Worm (Caenorhabditis elegans) whole organism, midembryonic: ENCODE measurements around the gene tebp-2.

Experiments
- T22C8.4 ChIP-seq: fragments of 200-800 bp; sonication (Bioruptor generic); IDR thresholded peaks from 2 replicates; pipeline ENCODE4 v1.3.6; 2022; ENCODE audit warnings: missing genetic modification characterization, missing compliant biosample characterization
- cog-1 ChIP-seq: sonication (generic microtip); optimal IDR thresholded peaks from 2 replicates; lab custom pipeline; 2016; ENCODE audit warnings: missing genetic modification characterization, missing compliant biosample characterization
- flt-1 ChIP-seq: fragments of 200-800 bp; sonication (Bioruptor generic); IDR thresholded peaks from 2 replicates; pipeline ENCODE4 v1.3.6; 2022; ENCODE audit warnings: missing genetic modification characterization, missing compliant biosample characterization
- klf-2 ChIP-seq: fragments of 200-800 bp; sonication (Bioruptor generic); conservative IDR thresholded peaks from 2 replicates; pipeline ENCODE4 v1.3.6; 2022; ENCODE audit warnings: missing genetic modification reagents, missing genetic modification characterization, missing compliant biosample characterization
- med-1 ChIP-seq: sonication (generic microtip); optimal IDR thresholded peaks from 2 replicates; lab custom pipeline; 2017; ENCODE audit warnings: missing genetic modification characterization, mild to moderate bottlenecking, missing compliant biosample characterization, antibody characterized with exemption, missing genetic modification reagents; ENCODE audit not compliant: insufficient read depth
- ref-1 ChIP-seq: fragments of 200-800 bp; sonication (Bioruptor generic); conservative IDR thresholded peaks from 2 replicates; pipeline ENCODE4 v1.3.6; 2022; ENCODE audit warnings: missing genetic modification reagents, missing genetic modification characterization, missing compliant biosample characterization
- tab-1 ChIP-seq: fragments of 200-800 bp; sonication (Bioruptor generic); IDR thresholded peaks from 2 replicates; pipeline ENCODE4 v1.3.6; 2022; ENCODE audit warnings: missing genetic modification characterization, missing compliant biosample characterization
- ztf-23 ChIP-seq: fragments of 200-800 bp; sonication (Bioruptor generic); IDR thresholded peaks from 2 replicates; pipeline ENCODE4 v1.3.6; 2022; ENCODE audit warnings: missing genetic modification reagents, missing genetic modification characterization, missing compliant biosample characterization
- ztf-29 ChIP-seq: fragments of 200-800 bp; sonication (Bioruptor generic); IDR thresholded peaks from 2 replicates; pipeline ENCODE4 v1.3.6; 2022; ENCODE audit warnings: missing genetic modification reagents, missing genetic modification characterization, missing compliant biosample characterization

The tebp-2 gene

ce11 chrIV:5574033-5574432, 32.6 kb downstream of the tebp-2 start, which contains the start of gene T12E12.6:
Gene T12E12.6 (minus strand): TSS chrIV:5574133.
- TF ChIP-seq ref-1 (GFP tag; lab: Robert Waterston, UW) (no peak), med-1 (GFP tag; lab: Kevin White, UChicago) (no peak), ztf-29 (GFP tag; lab: Robert Waterston, UW) (no peak), cog-1 (tag; lab: Kevin White, UChicago) (no peak), tab-1 (GFP tag; lab: Robert Waterston, UW) (no peak), ztf-23 (GFP tag; lab: Robert Waterston, UW) (no peak), flt-1 (GFP tag; lab: Robert Waterston, UW) (no peak), klf-2 (GFP tag; lab: Robert Waterston, UW) (no peak), T22C8.4 (GFP tag; lab: Robert Waterston, UW) (no peak)

DNA sequence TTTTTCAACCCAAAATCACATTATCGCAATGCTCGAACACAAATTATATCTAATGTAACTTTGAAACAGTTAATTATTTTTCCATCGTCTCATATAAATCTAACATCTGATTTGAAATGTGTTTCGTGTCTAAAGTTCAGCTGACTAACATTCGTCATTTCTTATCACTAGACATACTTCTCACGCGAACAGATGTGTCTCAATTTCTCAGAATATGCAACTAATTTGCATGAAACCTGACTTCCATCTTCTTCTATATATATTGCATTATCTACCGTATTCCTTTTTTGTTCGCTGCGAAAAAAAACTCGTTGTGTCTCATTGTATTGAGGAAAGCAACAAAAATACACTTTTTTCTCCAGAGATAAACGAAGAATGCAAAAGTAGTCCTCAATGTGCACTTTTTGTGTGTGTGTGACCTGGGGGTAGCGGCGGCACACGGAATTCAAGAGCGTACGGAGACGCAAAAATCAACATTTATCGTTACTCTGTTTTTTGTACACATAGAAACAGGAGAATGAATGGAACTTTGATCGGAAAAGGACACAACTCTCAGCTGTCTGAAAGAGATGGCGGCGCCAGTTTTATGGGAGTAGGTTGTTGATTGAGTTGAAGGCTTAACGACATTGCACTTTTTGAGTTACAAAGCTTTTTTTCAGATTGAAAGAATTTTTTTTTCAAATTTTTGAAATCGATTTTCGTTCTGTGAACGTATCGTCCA, 39.3 kb downstream of the tebp-2 start:
- TF ChIP-seq tab-1 (GFP tag; lab: Robert Waterston, UW) (no peak), med-1 (GFP tag; lab: Kevin White, UChicago) (no peak), klf-2 (GFP tag; lab: Robert Waterston, UW) (no peak), ref-1 (GFP tag; lab: Robert Waterston, UW) (no peak), ztf-29 (GFP tag; lab: Robert Waterston, UW) (no peak), ztf-23 (GFP tag; lab: Robert Waterston, UW) (no peak), cog-1 (tag; lab: Kevin White, UChicago) (no peak), flt-1 (GFP tag; lab: Robert Waterston, UW) (no peak), T22C8.4 (GFP tag; lab: Robert Waterston, UW) (no peak)

ce11 chrIV:5582267-5582666, 40.8 kb downstream of the tebp-2 start:
- TF ChIP-seq flt-1 (GFP tag; lab: Robert Waterston, UW) (no peak), klf-2 (GFP tag; lab: Robert Waterston, UW) (no peak), ztf-23 (GFP tag; lab: Robert Waterston, UW) (no peak), cog-1 (tag; lab: Kevin White, UChicago) (no peak), T22C8.4 (GFP tag; lab: Robert Waterston, UW) (no peak), med-1 (GFP tag; lab: Kevin White, UChicago) (no peak)

- TF ChIP-seq ref-1 (GFP tag; lab: Robert Waterston, UW), result no peak
- no peak for TF ChIP-seq ztf-23 (GFP tag; lab: Robert Waterston, UW)
- no peak for TF ChIP-seq med-1 (GFP tag; lab: Kevin White, UChicago)
- TF ChIP-seq cog-1 (tag; lab: Kevin White, UChicago), result no peak
- TF ChIP-seq flt-1 (GFP tag; lab: Robert Waterston, UW), result no peak
- no peak for TF ChIP-seq klf-2 (GFP tag; lab: Robert Waterston, UW)
- no peak for TF ChIP-seq ztf-29 (GFP tag; lab: Robert Waterston, UW)
- TF ChIP-seq T22C8.4 (GFP tag; lab: Robert Waterston, UW), result no peak
- no peak for TF ChIP-seq tab-1 (GFP tag; lab: Robert Waterston, UW)
Measured at ce11 chrIV:5582760-5583159, 41.3 kb downstream of the tebp-2 start.

ce11 chrIV:5583184-5583583, 41.8 kb downstream of the tebp-2 start:
- TF ChIP-seq flt-1 (GFP tag; lab: Robert Waterston, UW), result no peak
- no peak for TF ChIP-seq tab-1 (GFP tag; lab: Robert Waterston, UW)
- TF ChIP-seq ztf-29 (GFP tag; lab: Robert Waterston, UW), result no peak
- TF ChIP-seq ref-1 (GFP tag; lab: Robert Waterston, UW), result no peak
- TF ChIP-seq cog-1 (tag; lab: Kevin White, UChicago), result no peak
- TF ChIP-seq ztf-23 (GFP tag; lab: Robert Waterston, UW), result no peak
- TF ChIP-seq klf-2 (GFP tag; lab: Robert Waterston, UW), result no peak
- no peak for TF ChIP-seq med-1 (GFP tag; lab: Kevin White, UChicago)
- no peak for TF ChIP-seq T22C8.4 (GFP tag; lab: Robert Waterston, UW)

DNA sequence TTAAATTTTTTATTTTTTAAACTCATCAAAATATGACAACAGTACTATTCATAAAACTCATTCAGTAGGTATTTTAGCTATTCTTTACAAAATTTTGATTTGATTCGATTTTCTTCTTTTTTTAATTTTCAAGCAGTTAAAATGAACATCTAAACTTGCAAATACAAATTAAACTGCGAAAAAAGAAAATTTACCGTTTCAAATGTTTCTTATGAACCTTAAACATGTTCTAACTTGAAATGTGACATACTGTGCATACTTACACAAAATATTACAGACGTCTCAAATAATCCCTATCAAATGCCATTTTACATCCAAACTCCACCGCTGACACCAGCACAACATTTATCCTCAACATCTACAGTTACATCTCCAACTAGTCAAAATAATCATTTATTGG, 43.0 kb downstream of the tebp-2 start, which contains the start of gene fkh-7:
TSS of gene fkh-7 (plus strand) at position 301 of the 400 bp plus-strand sequence.
- TF ChIP-seq klf-2 (GFP tag; lab: Robert Waterston, UW) (no peak), cog-1 (tag; lab: Kevin White, UChicago) (no peak), tab-1 (GFP tag; lab: Robert Waterston, UW) (no peak), flt-1 (GFP tag; lab: Robert Waterston, UW) (no peak), ztf-23 (GFP tag; lab: Robert Waterston, UW) (no peak), ztf-29 (GFP tag; lab: Robert Waterston, UW) (no peak), med-1 (GFP tag; lab: Kevin White, UChicago) (no peak), ref-1 (GFP tag; lab: Robert Waterston, UW) (no peak), T22C8.4 (GFP tag; lab: Robert Waterston, UW) (no peak)

ce11 chrIV:5586320-5586720, 44.9 kb downstream of the tebp-2 start:
- TF ChIP-seq klf-2 (GFP tag; lab: Robert Waterston, UW) (no peak), ztf-29 (GFP tag; lab: Robert Waterston, UW) (no peak), ztf-23 (GFP tag; lab: Robert Waterston, UW) (no peak), ref-1 (GFP tag; lab: Robert Waterston, UW) (no peak), cog-1 (tag; lab: Kevin White, UChicago) (no peak)

DNA sequence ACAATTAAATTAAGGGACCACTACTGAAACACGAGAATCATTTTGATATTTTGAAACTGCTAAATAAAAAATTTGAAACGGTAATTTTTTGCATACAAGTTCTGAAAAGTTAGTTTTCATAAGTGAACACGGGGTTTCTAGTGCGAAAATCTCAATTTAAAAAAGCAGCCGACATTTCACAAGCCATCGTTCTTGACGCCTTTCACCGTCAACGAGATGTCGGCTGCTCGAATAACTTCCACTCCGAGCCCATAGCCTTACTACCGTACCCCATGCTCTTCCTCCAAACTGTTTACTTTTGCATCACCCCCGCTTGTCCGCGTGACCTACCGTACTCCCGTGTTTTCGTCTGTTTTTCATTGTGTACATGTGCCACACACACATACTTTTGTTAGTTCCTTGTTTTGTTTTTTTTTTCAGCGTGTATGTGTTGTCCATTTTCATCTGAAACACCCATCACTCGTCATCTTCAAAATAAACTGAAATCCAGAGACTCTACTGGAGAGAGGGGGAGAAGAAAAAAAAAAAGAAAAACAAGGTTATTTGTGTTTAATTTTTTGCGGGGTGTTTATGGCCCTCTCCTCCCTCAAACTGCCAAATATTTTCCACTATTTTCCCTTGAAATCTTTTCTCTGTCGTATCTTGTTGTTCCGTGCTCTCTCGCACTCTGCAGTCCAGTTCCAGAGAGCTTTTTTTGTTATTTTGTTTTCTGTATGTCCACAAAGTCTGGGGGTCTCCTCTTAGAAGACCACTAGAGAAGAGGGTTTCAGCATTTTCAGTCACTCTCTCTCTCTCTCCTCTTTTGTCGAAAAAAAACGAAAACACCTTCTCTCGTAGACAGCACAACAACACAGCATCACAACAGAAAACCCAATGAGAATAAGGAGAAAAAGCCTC, 46.8 kb downstream of the tebp-2 start:
- no peak for TF ChIP-seq ref-1 (GFP tag; lab: Robert Waterston, UW)
- no peak for TF ChIP-seq flt-1 (GFP tag; lab: Robert Waterston, UW)
- TF ChIP-seq cog-1 (tag; lab: Kevin White, UChicago), result no peak
- TF ChIP-seq med-1 (GFP tag; lab: Kevin White, UChicago), result no peak
- no peak for TF ChIP-seq T22C8.4 (GFP tag; lab: Robert Waterston, UW)
- no peak for TF ChIP-seq ztf-23 (GFP tag; lab: Robert Waterston, UW)
- TF ChIP-seq tab-1 (GFP tag; lab: Robert Waterston, UW), result no peak
- TF ChIP-seq klf-2 (GFP tag; lab: Robert Waterston, UW), result no peak
- TF ChIP-seq ztf-29 (GFP tag; lab: Robert Waterston, UW), result no peak
